Fruit fly (Drosophila melanogaster) whole organism, embryonic: ENCODE results near the gene Tsen2.

Experiments
- Aef1 ChIP-seq: fragments of 200-800 bp; sonication (Bioruptor generic); IDR thresholded peaks from 3 replicates; pipeline ENCODE4 v1.3.6; 2022; ENCODE audit warnings: missing biosample characterization, missing genetic modification characterization
- CG10209 ChIP-seq: fragments of 200-800 bp; sonication (Bioruptor generic); optimal IDR thresholded peaks from 3 replicates; lab custom pipeline; 2017; ENCODE audit warnings: missing biosample characterization, mild to moderate bottlenecking, missing genetic modification characterization, missing genetic modification reagents
- CG11696 ChIP-seq: fragments of 200-800 bp; sonication (Bioruptor generic); IDR thresholded peaks from 2 replicates; pipeline ENCODE4 v1.3.6; 2022; ENCODE audit warnings: missing biosample characterization, missing genetic modification characterization
- CG12104 ChIP-seq: fragments of 200-800 bp; sonication (Bioruptor generic); optimal IDR thresholded peaks from 3 replicates; lab custom pipeline; 2016; ENCODE audit warnings: missing biosample characterization, missing genetic modification characterization
- CG1529 ChIP-seq: fragments of 200-800 bp; sonication (Bioruptor generic); optimal IDR thresholded peaks from 3 replicates; lab custom pipeline; 2018; ENCODE audit warnings: missing biosample characterization, missing genetic modification characterization
- CG15601 ChIP-seq: fragments of 200-800 bp; sonication (Bioruptor generic); optimal IDR thresholded peaks from 3 replicates; lab custom pipeline; 2019; ENCODE audit warnings: missing biosample characterization, mild to moderate bottlenecking, missing genetic modification characterization, moderate library complexity
- CG16863 ChIP-seq: fragments of 200-800 bp; sonication (Bioruptor generic); optimal IDR thresholded peaks from 3 replicates; lab custom pipeline; 2016; ENCODE audit warnings: missing biosample characterization, missing genetic modification characterization
- CG17385 ChIP-seq: fragments of 200-800 bp; sonication (Bioruptor generic); optimal IDR thresholded peaks from 3 replicates; lab custom pipeline; 2018; ENCODE audit warnings: missing biosample characterization, mild to moderate bottlenecking, missing genetic modification characterization
- CG18476 ChIP-seq: fragments of 200-800 bp; sonication (Bioruptor generic); optimal IDR thresholded peaks from 2 replicates; lab custom pipeline; 2016; ENCODE audit warnings: missing biosample characterization, mild to moderate bottlenecking, missing genetic modification characterization
- CG33213 ChIP-seq: fragments of 200-800 bp; sonication (Bioruptor generic); optimal IDR thresholded peaks from 3 replicates; lab custom pipeline; 2016; ENCODE audit warnings: missing biosample characterization, missing genetic modification characterization
- CG33557 ChIP-seq: fragments of 200-800 bp; sonication (Bioruptor generic); optimal IDR thresholded peaks from 2 replicates; lab custom pipeline; 2019; ENCODE audit warnings: missing biosample characterization, mild to moderate bottlenecking, missing genetic modification characterization, moderate library complexity
- CG3838 ChIP-seq: fragments of 200-800 bp; sonication (Bioruptor generic); optimal IDR thresholded peaks from 3 replicates; lab custom pipeline; 2016; ENCODE audit warnings: missing biosample characterization, missing genetic modification characterization
- CG4820 ChIP-seq: fragments of 200-800 bp; sonication (Bioruptor generic); optimal IDR thresholded peaks from 3 replicates; lab custom pipeline; 2016; ENCODE audit warnings: missing biosample characterization, missing genetic modification characterization
- CG4854 ChIP-seq: fragments of 200-800 bp; sonication (Bioruptor generic); optimal IDR thresholded peaks from 2 replicates; lab custom pipeline; 2016; ENCODE audit warnings: missing biosample characterization, missing genetic modification characterization, inconsistent platforms
- CG6254 ChIP-seq: fragments of 200-800 bp; sonication (Bioruptor generic); optimal IDR thresholded peaks from 3 replicates; lab custom pipeline; 2017; ENCODE audit warnings: mild to moderate bottlenecking, missing biosample characterization, missing genetic modification reagents, missing genetic modification characterization
- CG8290 ChIP-seq, 3 experiments: fragments of 200-800 bp; sonication (Bioruptor generic); optimal IDR thresholded peaks; 2 replicates each; lab custom pipeline; 2016 to 2019; ENCODE audit warnings: missing biosample characterization in 3 of 3, missing genetic modification characterization in 3 of 3, mild to moderate bottlenecking in 2 of 3, moderate library complexity in 1 of 3
- CG8924 ChIP-seq: fragments of 200-800 bp; optimal IDR thresholded peaks from 3 replicates; lab custom pipeline; 2019; ENCODE audit warnings: missing biosample characterization, mild to moderate bottlenecking, missing genetic modification characterization, moderate library complexity
- CG9609 ChIP-seq: fragments of 200-800 bp; sonication (Bioruptor generic); optimal IDR thresholded peaks from 3 replicates; lab custom pipeline; 2016; ENCODE audit warnings: missing biosample characterization, missing genetic modification characterization
- Dek ChIP-seq: fragments of 200-800 bp; sonication (Bioruptor generic); optimal IDR thresholded peaks from 3 replicates; lab custom pipeline; 2019; ENCODE audit warnings: missing biosample characterization, mild to moderate bottlenecking, missing genetic modification characterization, moderate library complexity
- Hmr ChIP-seq: fragments of 200-800 bp; sonication (Bioruptor generic); optimal IDR thresholded peaks from 3 replicates; lab custom pipeline; 2017; ENCODE audit warnings: mild to moderate bottlenecking, missing biosample characterization, missing genetic modification reagents, missing genetic modification characterization
- MBD-R2 ChIP-seq: fragments of 200-800 bp; sonication (Bioruptor generic); IDR thresholded peaks from 2 replicates; pipeline ENCODE4 v1.3.6; 2022; ENCODE audit warnings: missing biosample characterization, missing genetic modification characterization
- Max ChIP-seq: fragments of 200-800 bp; sonication (Bioruptor generic); optimal IDR thresholded peaks from 2 replicates; lab custom pipeline; 2016; ENCODE audit warnings: missing biosample characterization, mild to moderate bottlenecking, missing genetic modification characterization
- Pdp1 ChIP-seq, 2 experiments: fragments of 200-800 bp; sonication (Bioruptor generic); optimal IDR thresholded peaks; 3 replicates each; lab custom pipeline; 2016; ENCODE audit warnings: missing biosample characterization in 2 of 2, missing genetic modification characterization in 2 of 2, mild to moderate bottlenecking in 1 of 2, moderate library complexity in 1 of 2
- Ravus ChIP-seq: fragments of 200-800 bp; sonication (Bioruptor generic); IDR thresholded peaks from 2 replicates; pipeline ENCODE4 v1.3.6; 2022; ENCODE audit warnings: missing biosample characterization, missing genetic modification characterization
- TFAM ChIP-seq: fragments of 200-800 bp; sonication (Bioruptor generic); optimal IDR thresholded peaks from 2 replicates; lab custom pipeline; 2017; ENCODE audit warnings: missing biosample characterization, missing genetic modification characterization, inconsistent platforms
- Xrp1 ChIP-seq: fragments of 200-800 bp; sonication (Bioruptor generic); IDR thresholded peaks from 2 replicates; pipeline ENCODE4 v1.3.6; 2022; ENCODE audit warnings: missing biosample characterization, missing genetic modification characterization
- bsh ChIP-seq, 2 experiments: fragments of 200-800 bp; sonication (Bioruptor generic); optimal IDR thresholded peaks; 2 replicates each; lab custom pipeline; 2017 to 2018; ENCODE audit warnings: mild to moderate bottlenecking in 2 of 2, missing biosample characterization in 2 of 2, missing genetic modification characterization in 2 of 2, moderate library complexity in 1 of 2
- caup ChIP-seq: fragments of 200-800 bp; sonication (Bioruptor generic); optimal IDR thresholded peaks from 3 replicates; lab custom pipeline; 2017; ENCODE audit warnings: missing biosample characterization, mild to moderate bottlenecking, missing genetic modification characterization, moderate library complexity; ENCODE audit not compliant: severe bottlenecking
- chn ChIP-seq: fragments of 200-800 bp; sonication (Bioruptor generic); optimal IDR thresholded peaks from 2 replicates; lab custom pipeline; 2016; ENCODE audit warnings: missing biosample characterization, missing genetic modification characterization
- cwo ChIP-seq: fragments of 200-800 bp; sonication (Bioruptor generic); optimal IDR thresholded peaks from 3 replicates; lab custom pipeline; 2017; ENCODE audit warnings: missing biosample characterization, missing genetic modification characterization, mild to moderate bottlenecking, moderate library complexity, missing genetic modification reagents
- dpn ChIP-seq, 2 experiments: fragments of 200-800 bp; sonication (Bioruptor generic); optimal IDR thresholded peaks; 3 replicates each; lab custom pipeline; 2016; ENCODE audit warnings: missing biosample characterization in 2 of 2, missing genetic modification characterization in 2 of 2
- dysf ChIP-seq: fragments of 200-800 bp; sonication (Bioruptor generic); IDR thresholded peaks from 3 replicates; pipeline ENCODE4 v1.3.6; 2022; ENCODE audit warnings: missing biosample characterization, missing genetic modification characterization
- esg ChIP-seq: fragments of 200-800 bp; sonication (Bioruptor generic); conservative IDR thresholded peaks from 2 replicates; pipeline ENCODE4 v1.3.6; 2022; ENCODE audit warnings: missing biosample characterization, missing genetic modification characterization
- grau ChIP-seq: fragments of 200-800 bp; optimal IDR thresholded peaks from 3 replicates; lab custom pipeline; 2019; ENCODE audit warnings: missing biosample characterization, mild to moderate bottlenecking, missing genetic modification characterization, moderate library complexity
- ham ChIP-seq: fragments of 200-800 bp; sonication (Bioruptor generic); IDR thresholded peaks from 2 replicates; pipeline ENCODE4 v1.3.6; 2022; ENCODE audit warnings: missing biosample characterization, missing genetic modification characterization
- hkb ChIP-seq, 2 experiments: fragments of 200-800 bp in 1 of 2; fragments of >200 bp in 1 of 2; sonication (Bioruptor generic) in 1 of 2; IDR thresholded peaks in 1 of 2; optimal IDR thresholded peaks in 1 of 2; 2 replicates each; pipeline versions ENCODE4 v1.3.6 to Lab custom; 2017 to 2022; ENCODE audit warnings: missing biosample characterization in 1 of 2, missing genetic modification characterization in 1 of 2
- ind ChIP-seq: fragments of 200-800 bp; sonication (Bioruptor generic); optimal IDR thresholded peaks from 3 replicates; lab custom pipeline; 2016; ENCODE audit warnings: missing biosample characterization, missing genetic modification characterization
- jing ChIP-seq: fragments of 200-800 bp; sonication (Bioruptor generic); optimal IDR thresholded peaks from 2 replicates; lab custom pipeline; 2018; ENCODE audit warnings: missing biosample characterization, mild to moderate bottlenecking, missing genetic modification characterization
- knrl ChIP-seq: fragments of 200-800 bp; sonication (Bioruptor generic); IDR thresholded peaks from 3 replicates; pipeline ENCODE4 v1.3.6; 2022; ENCODE audit warnings: missing biosample characterization, missing genetic modification characterization; ENCODE audit not compliant: partially characterized antibody
- lmd ChIP-seq: fragments of 200-800 bp; sonication (Bioruptor generic); IDR thresholded peaks from 2 replicates; pipeline ENCODE4 v1.3.6; 2022; ENCODE audit warnings: missing biosample characterization, missing genetic modification characterization
- mam ChIP-seq: fragments of 200-800 bp; sonication (Bioruptor generic); optimal IDR thresholded peaks from 3 replicates; lab custom pipeline; 2016; ENCODE audit warnings: missing biosample characterization, missing genetic modification characterization
- nau ChIP-seq: fragments of 200-800 bp; sonication (Bioruptor generic); optimal IDR thresholded peaks from 3 replicates; lab custom pipeline; 2017; ENCODE audit warnings: missing biosample characterization, mild to moderate bottlenecking, missing genetic modification characterization, missing genetic modification reagents
- pho ChIP-seq: fragments of 200-800 bp; sonication (Bioruptor generic); optimal IDR thresholded peaks from 2 replicates; lab custom pipeline; 2016; ENCODE audit warnings: missing biosample characterization, missing genetic modification characterization
- seq ChIP-seq: fragments of 200-800 bp; sonication (Bioruptor generic); IDR thresholded peaks from 2 replicates; pipeline ENCODE4 v1.3.6; 2022; ENCODE audit warnings: missing biosample characterization, missing genetic modification characterization
- sob ChIP-seq: fragments of 200-800 bp; sonication (Bioruptor generic); IDR thresholded peaks from 2 replicates; pipeline ENCODE4 v1.3.6; 2022; ENCODE audit warnings: missing biosample characterization, missing genetic modification characterization
- stc ChIP-seq: fragments of 200-800 bp; sonication (Bioruptor generic); IDR thresholded peaks from 2 replicates; pipeline ENCODE4 v1.3.6; 2022; ENCODE audit warnings: missing biosample characterization, missing genetic modification characterization
- tin ChIP-seq: fragments of 200-800 bp; sonication (Bioruptor generic); optimal IDR thresholded peaks from 3 replicates; lab custom pipeline; 2016; ENCODE audit warnings: missing biosample characterization, missing genetic modification characterization
- twi ChIP-seq: fragments of 200-800 bp; optimal IDR thresholded peaks from 2 replicates; lab custom pipeline; 2019; ENCODE audit warnings: missing biosample characterization, mild to moderate bottlenecking, missing genetic modification characterization, moderate library complexity
- zfh1 ChIP-seq: fragments of 200-800 bp; sonication (Bioruptor generic); IDR thresholded peaks from 3 replicates; pipeline ENCODE4 v1.3.6; 2022; ENCODE audit warnings: missing biosample characterization, missing genetic modification characterization

The Tsen2 gene

dm6 chr2L:16703753-16704152 lies 25.8 kb upstream of the Tsen2 start (continued):
- no peak for TF ChIP-seq cwo (GFP tag; lab: Kevin White, UChicago)
- no peak for TF ChIP-seq stc (GFP tag; lab: Robert Waterston, UW)
- peak; percentile 10; the same call in 1 of the 2 replicates for TF ChIP-seq Ravus (GFP tag; lab: Robert Waterston, UW)
- peak; percentile 32 for TF ChIP-seq CG4820 (GFP tag; lab: Kevin White, UChicago)
- peak; percentile 21; the same call in 1 of the 2 replicates for TF ChIP-seq esg
- peak; percentile 43 for TF ChIP-seq CG12104
- TF ChIP-seq knrl (GFP tag; lab: Robert Waterston, UW) = no peak
- peak; percentile 62; the same call in 2 of the 3 replicates for TF ChIP-seq dysf (GFP tag; lab: Robert Waterston, UW)
- peak; percentile 47 for TF ChIP-seq caup
- peak; percentile 42 for TF ChIP-seq Dek (tag; lab: Kevin White, UChicago)
- no peak for TF ChIP-seq CG8924
- no peak for TF ChIP-seq CG3838 (GFP tag; lab: Kevin White, UChicago)
- no peak for TF ChIP-seq nau
- TF ChIP-seq CG1529 (GFP tag; lab: Kevin White, UChicago) = peak; percentile 19
- no peak for TF ChIP-seq jing (GFP tag; lab: Kevin White, UChicago)
- peak in 1 of 2 experiments; percentile 30 for TF ChIP-seq bsh (GFP tag; optimal IDR thresholded peaks at IDR 0.05; lab: Kevin White, UChicago)
- no peak for TF ChIP-seq ham (GFP tag; lab: Robert Waterston, UW)
- TF ChIP-seq TFAM (GFP tag; lab: Kevin White, UChicago) = no peak
- TF ChIP-seq CG6254 (GFP tag; lab: Kevin White, UChicago) = no peak
- peak; percentile 41; the same call in 1 of the 2 replicates for TF ChIP-seq seq
- peak; percentile 34 for TF ChIP-seq tin (GFP tag; lab: Kevin White, UChicago)
- peak; percentile 48 to 54 for TF ChIP-seq dpn (GFP tag; optimal IDR thresholded peaks at IDR 0.05; lab: Kevin White, UChicago)
- peak; percentile 66 for TF ChIP-seq grau
- TF ChIP-seq CG33557 (GFP tag; lab: Kevin White, UChicago) = peak; percentile 1
- TF ChIP-seq sob (GFP tag; lab: Robert Waterston, UW) = peak; percentile 55; the same call in 1 of the 2 replicates
- TF ChIP-seq CG4854 (GFP tag; lab: Kevin White, UChicago) = peak; percentile 31
- TF ChIP-seq CG11696 (GFP tag; lab: Robert Waterston, UW) = no peak
- peak; percentile 11 for TF ChIP-seq chn
- peak; percentile 36 for TF ChIP-seq Max
- peak; percentile 7 for TF ChIP-seq CG15601 (tag; lab: Kevin White, UChicago)
- TF ChIP-seq hkb (optimal IDR thresholded peaks at IDR 0.05; lab: Kevin White, UChicago) = no peak
- TF ChIP-seq hkb (GFP tag; IDR thresholded peaks at IDR 0.05; lab: Robert Waterston, UW) = peak; percentile 69
- no peak for TF ChIP-seq twi (tag; lab: Kevin White, UChicago)
- peak; percentile 20; the same call in 1 of the 2 replicates for TF ChIP-seq MBD-R2
- TF ChIP-seq CG17385 (GFP tag; lab: Kevin White, UChicago) = peak; percentile 62
- peak; percentile 25 for TF ChIP-seq CG33213 (GFP tag; lab: Kevin White, UChicago)
- TF ChIP-seq CG10209 = peak; percentile 35
- peak; percentile 64 for TF ChIP-seq mam (GFP tag; lab: Kevin White, UChicago)
- TF ChIP-seq CG18476 (GFP tag; lab: Kevin White, UChicago) = peak; percentile 35
- peak; percentile 8 for TF ChIP-seq pho
- peak; percentile 22; the same call in 1 of the 3 replicates for TF ChIP-seq Aef1 (GFP tag; lab: Robert Waterston, UW)
- no peak for TF ChIP-seq CG16863 (GFP tag; lab: Kevin White, UChicago)
- TF ChIP-seq ind (GFP tag; lab: Kevin White, UChicago) = no peak
- peak; percentile 32 for TF ChIP-seq CG9609 (GFP tag; lab: Kevin White, UChicago)
- TF ChIP-seq Hmr = peak; percentile 34
- TF ChIP-seq CG8290 (GFP tag; optimal IDR thresholded peaks at IDR 0.05; lab: Kevin White, UChicago) = no peak
- TF ChIP-seq CG8290 (tag; optimal IDR thresholded peaks at IDR 0.05; lab: Kevin White, UChicago) = peak in 1 of 2 experiments; percentile 47
- TF ChIP-seq lmd (GFP tag; lab: Robert Waterston, UW) = no peak; the same call in 1 of the 2 replicates
- peak; percentile 18 to 52 for TF ChIP-seq Pdp1 (GFP tag; optimal IDR thresholded peaks at IDR 0.05; lab: Kevin White, UChicago)
- TF ChIP-seq zfh1 (GFP tag; lab: Robert Waterston, UW) = peak; percentile 59; the same call in 2 of the 3 replicates
- TF ChIP-seq Xrp1 (GFP tag; lab: Robert Waterston, UW) = no peak
